Worm (Caenorhabditis elegans) whole organism, late embryonic: ENCODE measurements around the gene flp-9.

ENCODE experiments used
- C38D4.7 ChIP-seq: fragments of 200-800 bp; sonication (Bioruptor generic); optimal IDR thresholded peaks from 2 replicates; lab custom pipeline; 2018; ENCODE audit warnings: mild to moderate bottlenecking, missing genetic modification characterization, moderate library complexity, missing compliant biosample characterization
- F13H6.1 ChIP-seq: sonication (generic microtip); optimal IDR thresholded peaks from 2 replicates; lab custom pipeline; 2016; ENCODE audit warnings: missing genetic modification characterization, missing compliant biosample characterization
- K09A11.1 ChIP-seq: sonication (generic microtip); optimal IDR thresholded peaks from 2 replicates; lab custom pipeline; 2017; ENCODE audit warnings: antibody characterized with exemption, mild to moderate bottlenecking, missing genetic modification characterization, missing compliant biosample characterization; ENCODE audit not compliant: insufficient read depth
- ahr-1 ChIP-seq: sonication (generic microtip); optimal IDR thresholded peaks from 2 replicates; lab custom pipeline; 2016; ENCODE audit warnings: missing genetic modification characterization, missing compliant biosample characterization
- ama-1 ChIP-seq: fragments of 150-350 bp; optimal IDR thresholded peaks from 2 replicates; lab custom pipeline; 2014
- ceh-30 ChIP-seq: fragments of 150-350 bp; optimal IDR thresholded peaks from 2 replicates; lab custom pipeline; 2014; ENCODE audit warnings: missing biosample characterization, missing genetic modification characterization
- ceh-45 ChIP-seq: fragments of 200-800 bp; sonication (Bioruptor generic); IDR thresholded peaks from 2 replicates; pipeline ENCODE4 v1.3.6; 2022; ENCODE audit warnings: missing genetic modification reagents, missing genetic modification characterization, missing compliant biosample characterization
- ceh-9 ChIP-seq: sonication (generic microtip); optimal IDR thresholded peaks from 2 replicates; lab custom pipeline; 2016; ENCODE audit warnings: mild to moderate bottlenecking, missing genetic modification characterization, inconsistent platforms, missing compliant biosample characterization
- che-1 ChIP-seq: sonication (generic microtip); optimal IDR thresholded peaks from 2 replicates; lab custom pipeline; 2016; ENCODE audit warnings: mild to moderate bottlenecking, missing genetic modification characterization, missing compliant biosample characterization
- elt-2 ChIP-seq: sonication (generic microtip); optimal IDR thresholded peaks from 2 replicates; lab custom pipeline; 2016; ENCODE audit warnings: missing genetic modification reagents, missing genetic modification characterization, missing compliant biosample characterization
- ets-4 ChIP-seq: sonication (generic microtip); optimal IDR thresholded peaks from 2 replicates; lab custom pipeline; 2016; ENCODE audit warnings: missing genetic modification characterization, missing compliant biosample characterization
- eyg-1 ChIP-seq: sonication (generic microtip); optimal IDR thresholded peaks from 2 replicates; lab custom pipeline; 2016; ENCODE audit warnings: missing genotype, missing genetic modification characterization, missing compliant biosample characterization
- hlh-15 ChIP-seq: sonication (generic microtip); optimal IDR thresholded peaks from 2 replicates; lab custom pipeline; 2016; ENCODE audit warnings: missing genetic modification characterization, missing compliant biosample characterization
- hlh-30 ChIP-seq: sonication (generic microtip); optimal IDR thresholded peaks from 2 replicates; lab custom pipeline; 2017; ENCODE audit warnings: antibody characterized with exemption, missing genetic modification characterization, missing compliant biosample characterization; ENCODE audit not compliant: insufficient read depth
- lim-6 ChIP-seq: sonication (generic microtip); optimal IDR thresholded peaks from 2 replicates; lab custom pipeline; 2016; ENCODE audit warnings: missing genetic modification characterization, missing compliant biosample characterization
- madf-2 ChIP-seq: sonication (generic microtip); optimal IDR thresholded peaks from 2 replicates; lab custom pipeline; 2017; ENCODE audit warnings: missing genetic modification characterization, missing compliant biosample characterization
- pha-2 ChIP-seq: sonication (generic microtip); optimal IDR thresholded peaks from 2 replicates; lab custom pipeline; 2017; ENCODE audit warnings: mild to moderate bottlenecking, missing genetic modification characterization, missing compliant biosample characterization
- pqm-1 ChIP-seq: sonication (generic microtip); optimal IDR thresholded peaks from 2 replicates; lab custom pipeline; 2016; ENCODE audit warnings: missing genetic modification characterization, missing compliant biosample characterization
- ref-2 ChIP-seq: sonication (generic microtip); optimal IDR thresholded peaks from 2 replicates; lab custom pipeline; 2016; ENCODE audit warnings: missing genetic modification characterization, missing compliant biosample characterization
- rnt-1 ChIP-seq: sonication (generic microtip); optimal IDR thresholded peaks from 2 replicates; lab custom pipeline; 2016; ENCODE audit warnings: missing genetic modification characterization, missing compliant biosample characterization
- sdc-2 ChIP-seq: sonication (generic microtip); optimal IDR thresholded peaks from 2 replicates; lab custom pipeline; 2016; ENCODE audit warnings: missing genotype, missing genetic modification characterization, missing compliant biosample characterization
- sox-4 ChIP-seq: sonication (generic microtip); optimal IDR thresholded peaks from 2 replicates; lab custom pipeline; 2017; ENCODE audit warnings: mild to moderate bottlenecking, missing genetic modification characterization, inconsistent platforms, missing compliant biosample characterization
- syd-9 ChIP-seq: sonication (generic microtip); optimal IDR thresholded peaks from 2 replicates; lab custom pipeline; 2016; ENCODE audit warnings: mild to moderate bottlenecking, missing genetic modification characterization, moderate library complexity, missing compliant biosample characterization

Gene flp-9

ce11 chrIV:12715947-12716382, 41.4 kb downstream of the flp-9 start:
- TF ChIP-seq ref-2 (tag; lab: Kevin White, UChicago), result no peak
- TF ChIP-seq elt-2, result peak; percentile 43
- TF ChIP-seq hlh-30 (tag; lab: Kevin White, UChicago), result peak; percentile 51
- TF ChIP-seq, all 69 proteins: peak for 2

- TF ChIP-seq lim-6 (tag; lab: Kevin White, UChicago) (no peak), F13H6.1 (tag; lab: Kevin White, UChicago) (no peak), pqm-1 (tag; lab: Kevin White, UChicago) (no peak), hlh-15 (no peak), sox-4 (tag; lab: Kevin White, UChicago) (no peak), ets-4 (tag; lab: Kevin White, UChicago) (no peak), ceh-45 (GFP tag; lab: Robert Waterston, UW) (no peak), ama-1 (no peak), madf-2 (no peak), sdc-2 (tag; lab: Kevin White, UChicago) (no peak), che-1 (no peak), ceh-9 (tag; lab: Kevin White, UChicago) (no peak), eyg-1 (tag; lab: Kevin White, UChicago) (no peak), C38D4.7 (GFP tag; lab: Kevin White, UChicago) (no peak), rnt-1 (no peak), ceh-30 (tag; lab: Kevin White, UChicago) (no peak), K09A11.1 (tag; lab: Kevin White, UChicago) (no peak), pha-2 (tag; lab: Kevin White, UChicago) (no peak)
These were observed 45.7 kb downstream of the flp-9 start, which contains the start of gene C27D8.3 for ce11 chrIV:12711644-12712043. C27D8.3 (minus strand) TSS chrIV:12711744.

DNA sequence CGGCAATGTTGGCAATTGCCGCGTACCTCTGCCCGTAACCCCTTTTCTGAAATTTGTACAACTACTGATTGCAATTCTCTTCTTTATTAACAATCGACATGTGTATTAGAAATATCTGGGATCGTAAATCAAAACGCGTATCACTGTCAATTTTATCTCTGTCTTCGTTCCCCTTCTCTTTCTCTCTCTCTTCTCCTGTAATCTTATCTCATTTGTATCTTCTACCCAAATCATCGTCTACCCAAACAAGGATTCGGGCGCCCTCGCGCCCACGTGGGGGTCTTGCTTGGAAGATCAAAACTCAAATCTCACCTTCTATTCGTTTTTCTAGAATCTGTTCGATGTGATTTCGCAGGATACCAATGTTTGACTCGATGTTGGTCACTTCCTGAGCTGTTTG, 46.4 kb downstream of the flp-9 start, which contains the start of gene C27D8.2:
C27D8.2 (plus strand) TSS at position 222 of the 400 bp plus-strand sequence.
- no peak for TF ChIP-seq ceh-30 (tag; lab: Kevin White, UChicago)
- TF ChIP-seq ahr-1 (tag; lab: Kevin White, UChicago), result no peak
- no peak for TF ChIP-seq eyg-1 (tag; lab: Kevin White, UChicago)
- TF ChIP-seq pha-2 (tag; lab: Kevin White, UChicago), result no peak
- no peak for TF ChIP-seq syd-9 (tag; lab: Kevin White, UChicago)
